Fruit fly (Drosophila melanogaster) whole organism, embryonic: ENCODE results near the gene FIG4.
A peak's percentile ranks its signal among the peaks of the same experiment; 100 is the strongest.

Source experiments
- ATbp ChIP-seq: fragments of 200-800 bp; sonication (Bioruptor generic); optimal IDR thresholded peaks from 2 replicates; lab custom pipeline; 2017; ENCODE audit warnings: missing biosample characterization, mild to moderate bottlenecking, missing genetic modification characterization, missing genetic modification reagents
- Bgb ChIP-seq: fragments of 200-800 bp; sonication (Bioruptor generic); IDR thresholded peaks from 2 replicates; pipeline ENCODE4 v1.3.6; 2022; ENCODE audit warnings: missing biosample characterization, missing genetic modification characterization; ENCODE audit not compliant: partially characterized antibody
- CG10366 ChIP-seq: fragments of 200-800 bp; sonication (Bioruptor generic); IDR thresholded peaks from 2 replicates; pipeline ENCODE4 v1.3.6; 2022; ENCODE audit warnings: missing biosample characterization, missing genetic modification characterization
- CG10959 ChIP-seq: fragments of 200-800 bp; sonication (Bioruptor generic); IDR thresholded peaks from 2 replicates; pipeline ENCODE4 v1.3.6; 2022; ENCODE audit warnings: missing biosample characterization, missing genetic modification characterization
- CG11398 ChIP-seq: fragments of 200-800 bp; sonication (Bioruptor generic); optimal IDR thresholded peaks from 2 replicates; lab custom pipeline; 2016; ENCODE audit warnings: missing biosample characterization, missing genetic modification characterization
- CG11696 ChIP-seq: fragments of 200-800 bp; sonication (Bioruptor generic); IDR thresholded peaks from 2 replicates; pipeline ENCODE4 v1.3.6; 2022; ENCODE audit warnings: missing biosample characterization, missing genetic modification characterization
- CG12219 ChIP-seq: fragments of 200-800 bp; sonication (Bioruptor generic); optimal IDR thresholded peaks from 3 replicates; lab custom pipeline; 2018; ENCODE audit warnings: missing biosample characterization, mild to moderate bottlenecking, missing genetic modification characterization
- CG16815 ChIP-seq: fragments of 200-800 bp; sonication (Bioruptor generic); optimal IDR thresholded peaks from 3 replicates; lab custom pipeline; 2017; ENCODE audit warnings: missing biosample characterization, mild to moderate bottlenecking, missing genetic modification characterization
- CG16863 ChIP-seq: fragments of 200-800 bp; sonication (Bioruptor generic); optimal IDR thresholded peaks from 3 replicates; lab custom pipeline; 2016; ENCODE audit warnings: missing biosample characterization, missing genetic modification characterization
- CG17328 ChIP-seq: fragments of 200-800 bp; sonication (Bioruptor generic); IDR thresholded peaks from 2 replicates; pipeline ENCODE4 v1.3.6; 2022; ENCODE audit warnings: missing biosample characterization, missing genetic modification characterization
- CG18262 ChIP-seq: fragments of 200-800 bp; optimal IDR thresholded peaks from 3 replicates; lab custom pipeline; 2019; ENCODE audit warnings: missing biosample characterization, mild to moderate bottlenecking, missing genetic modification characterization, moderate library complexity
- CG31365 ChIP-seq: fragments of 200-800 bp; sonication (Bioruptor generic); optimal IDR thresholded peaks from 2 replicates; lab custom pipeline; 2018; ENCODE audit warnings: missing biosample characterization, mild to moderate bottlenecking, missing genetic modification characterization
- CG32772 ChIP-seq: fragments of 200-800 bp; sonication (Bioruptor generic); IDR thresholded peaks from 2 replicates; pipeline ENCODE4 v1.3.6; 2022; ENCODE audit warnings: missing biosample characterization, missing genetic modification characterization
- CG6175 ChIP-seq: fragments of 200-800 bp; sonication (Bioruptor generic); IDR thresholded peaks from 3 replicates; pipeline ENCODE4 v1.3.6; 2022; ENCODE audit warnings: missing biosample characterization, missing genetic modification characterization
- CG9932 ChIP-seq: fragments of 200-800 bp; sonication (Bioruptor generic); IDR thresholded peaks from 2 replicates; pipeline ENCODE4 v1.3.6; 2022; ENCODE audit warnings: missing biosample characterization, missing genetic modification characterization
- Chrac-16 ChIP-seq: fragments of 200-800 bp; sonication (Bioruptor generic); optimal IDR thresholded peaks from 3 replicates; lab custom pipeline; 2016; ENCODE audit warnings: missing biosample characterization, missing genetic modification characterization
- CkIIα-i1 ChIP-seq: fragments of 200-800 bp; sonication (Bioruptor generic); IDR thresholded peaks from 2 replicates; pipeline ENCODE4 v1.3.6; 2022; ENCODE audit warnings: missing biosample characterization, missing genetic modification characterization
- Dip3 ChIP-seq: fragments of 200-800 bp; sonication (Bioruptor generic); optimal IDR thresholded peaks from 3 replicates; lab custom pipeline; 2016; ENCODE audit warnings: missing biosample characterization, missing genetic modification characterization
- Drgx ChIP-seq: fragments of 200-800 bp; sonication (Bioruptor generic); IDR thresholded peaks from 2 replicates; pipeline ENCODE4 v1.3.6; 2022; ENCODE audit warnings: missing biosample characterization, missing genetic modification characterization
- E2f1 ChIP-seq: fragments of 200-800 bp; sonication (Bioruptor generic); IDR thresholded peaks from 2 replicates; pipeline ENCODE4 v1.3.6; 2022; ENCODE audit warnings: missing biosample characterization, missing genetic modification characterization
- Fer2 ChIP-seq: fragments of 200-800 bp; sonication (Bioruptor generic); optimal IDR thresholded peaks from 2 replicates; lab custom pipeline; 2018; ENCODE audit warnings: missing biosample characterization, mild to moderate bottlenecking, missing genetic modification characterization, moderate library complexity
- HHEX ChIP-seq: fragments of 200-800 bp; sonication (Bioruptor generic); optimal IDR thresholded peaks from 3 replicates; lab custom pipeline; 2017; ENCODE audit warnings: missing biosample characterization, mild to moderate bottlenecking, missing genetic modification characterization, missing genetic modification reagents
- Hsf ChIP-seq: fragments of 200-800 bp; sonication (Bioruptor generic); optimal IDR thresholded peaks from 3 replicates; lab custom pipeline; 2016; ENCODE audit warnings: missing biosample characterization, missing genetic modification characterization
- Lpt ChIP-seq: fragments of >200 bp; optimal IDR thresholded peaks from 2 replicates; lab custom pipeline; 2018; ENCODE audit warnings: missing biosample characterization, missing genetic modification characterization
- Mes4 ChIP-seq: fragments of 200-800 bp; sonication (Bioruptor generic); optimal IDR thresholded peaks from 2 replicates; lab custom pipeline; 2016; ENCODE audit warnings: missing biosample characterization, missing genetic modification characterization
- NFAT ChIP-seq: fragments of 200-800 bp; sonication (Bioruptor generic); IDR thresholded peaks from 2 replicates; pipeline ENCODE4 v1.3.6; 2022; ENCODE audit warnings: missing biosample characterization, missing genetic modification characterization
- Nf-YB ChIP-seq: fragments of 200-800 bp; sonication (Bioruptor generic); optimal IDR thresholded peaks from 3 replicates; lab custom pipeline; 2019; ENCODE audit warnings: missing biosample characterization, mild to moderate bottlenecking, missing genetic modification characterization, moderate library complexity
- PHDP ChIP-seq: fragments of 200-800 bp; sonication (Bioruptor generic); optimal IDR thresholded peaks from 3 replicates; lab custom pipeline; 2018; ENCODE audit warnings: missing biosample characterization, mild to moderate bottlenecking, missing genetic modification characterization, moderate library complexity
- Rx ChIP-seq: fragments of 200-800 bp; sonication (Bioruptor generic); IDR thresholded peaks from 2 replicates; pipeline ENCODE4 v1.3.6; 2022; ENCODE audit warnings: missing biosample characterization, missing genetic modification characterization
- Side ChIP-seq: fragments of 200-800 bp; sonication (Bioruptor generic); optimal IDR thresholded peaks from 2 replicates; lab custom pipeline; 2016; ENCODE audit warnings: missing biosample characterization, missing genetic modification characterization
- Taf1 ChIP-seq: fragments of 200-800 bp; sonication (Bioruptor generic); IDR thresholded peaks from 2 replicates; pipeline ENCODE4 v1.3.6; 2022; ENCODE audit warnings: missing biosample characterization, missing genetic modification characterization
- Trl ChIP-seq, 3 experiments: fragments of >200 bp in 2 of 3; fragments of 200-800 bp in 1 of 3; sonication (Bioruptor generic) in 1 of 3; optimal IDR thresholded peaks; 2 replicates in 1 of 3; 3 replicates in 2 of 3; lab custom pipeline; 2016 to 2017; ENCODE audit warnings: missing biosample characterization in 1 of 3, missing genetic modification characterization in 1 of 3
- ash1 ChIP-seq: fragments of 200-800 bp; sonication (Bioruptor generic); optimal IDR thresholded peaks from 2 replicates; lab custom pipeline; 2018; ENCODE audit warnings: missing biosample characterization, mild to moderate bottlenecking, missing genetic modification characterization
- bab2 ChIP-seq: fragments of 200-800 bp; sonication (Bioruptor generic); optimal IDR thresholded peaks from 2 replicates; lab custom pipeline; 2016; ENCODE audit warnings: missing biosample characterization, missing genetic modification characterization
- chn ChIP-seq: fragments of 200-800 bp; sonication (Bioruptor generic); optimal IDR thresholded peaks from 2 replicates; lab custom pipeline; 2016; ENCODE audit warnings: missing biosample characterization, missing genetic modification characterization
- crol ChIP-seq: fragments of 200-800 bp; sonication (Bioruptor generic); IDR thresholded peaks from 2 replicates; pipeline ENCODE4 v1.3.6; 2022; ENCODE audit warnings: missing biosample characterization, missing genetic modification characterization
- da ChIP-seq: fragments of 200-800 bp; sonication (Bioruptor generic); optimal IDR thresholded peaks from 2 replicates; lab custom pipeline; 2016; ENCODE audit warnings: missing biosample characterization, missing genetic modification characterization
- danr ChIP-seq: fragments of 200-800 bp; sonication (Bioruptor generic); IDR thresholded peaks from 2 replicates; pipeline ENCODE4 v1.3.6; 2022; ENCODE audit warnings: missing biosample characterization, missing genetic modification characterization
- disco-r ChIP-seq: fragments of 200-800 bp; sonication (Bioruptor generic); optimal IDR thresholded peaks from 2 replicates; lab custom pipeline; 2016; ENCODE audit warnings: missing biosample characterization, missing genetic modification characterization
- fd64A ChIP-seq: fragments of 200-800 bp; sonication (Bioruptor generic); optimal IDR thresholded peaks from 3 replicates; lab custom pipeline; 2018; ENCODE audit warnings: missing biosample characterization, mild to moderate bottlenecking, missing genetic modification characterization
- fd96Cb ChIP-seq: fragments of 200-800 bp; sonication (Bioruptor generic); optimal IDR thresholded peaks from 2 replicates; lab custom pipeline; 2018; ENCODE audit warnings: missing biosample characterization, mild to moderate bottlenecking, missing genetic modification characterization, moderate library complexity
- grn ChIP-seq: fragments of 200-800 bp; sonication (Bioruptor generic); optimal IDR thresholded peaks from 3 replicates; lab custom pipeline; 2017; ENCODE audit warnings: missing biosample characterization, missing genetic modification characterization
- h ChIP-seq: fragments of >200 bp; optimal IDR thresholded peaks from 2 replicates; lab custom pipeline; 2017
- pho ChIP-seq: fragments of 200-800 bp; sonication (Bioruptor generic); optimal IDR thresholded peaks from 2 replicates; lab custom pipeline; 2016; ENCODE audit warnings: missing biosample characterization, missing genetic modification characterization
- sd ChIP-seq: fragments of 200-800 bp; sonication (Bioruptor generic); optimal IDR thresholded peaks from 3 replicates; lab custom pipeline; 2018; ENCODE audit warnings: missing biosample characterization, mild to moderate bottlenecking, missing genetic modification characterization, moderate library complexity
- sna ChIP-seq: fragments of 200-800 bp; sonication (Bioruptor generic); IDR thresholded peaks from 2 replicates; pipeline ENCODE4 v1.3.6; 2022; ENCODE audit warnings: missing biosample characterization, missing genetic modification characterization; ENCODE audit not compliant: partially characterized antibody
- so ChIP-seq: fragments of 200-800 bp; sonication (Bioruptor generic); IDR thresholded peaks from 3 replicates; pipeline ENCODE4 v1.3.6; 2022; ENCODE audit warnings: missing biosample characterization, missing genetic modification characterization
- vnd ChIP-seq: fragments of 200-800 bp; sonication (Bioruptor generic); IDR thresholded peaks from 3 replicates; pipeline ENCODE4 v1.3.6; 2022; ENCODE audit warnings: missing biosample characterization, missing genetic modification characterization; ENCODE audit not compliant: partially characterized antibody
- z ChIP-seq: fragments of 200-800 bp; sonication (Bioruptor generic); IDR thresholded peaks from 3 replicates; pipeline ENCODE4 v1.3.6; 2022; ENCODE audit warnings: missing biosample characterization, missing genetic modification characterization

The FIG4 gene

DNA sequence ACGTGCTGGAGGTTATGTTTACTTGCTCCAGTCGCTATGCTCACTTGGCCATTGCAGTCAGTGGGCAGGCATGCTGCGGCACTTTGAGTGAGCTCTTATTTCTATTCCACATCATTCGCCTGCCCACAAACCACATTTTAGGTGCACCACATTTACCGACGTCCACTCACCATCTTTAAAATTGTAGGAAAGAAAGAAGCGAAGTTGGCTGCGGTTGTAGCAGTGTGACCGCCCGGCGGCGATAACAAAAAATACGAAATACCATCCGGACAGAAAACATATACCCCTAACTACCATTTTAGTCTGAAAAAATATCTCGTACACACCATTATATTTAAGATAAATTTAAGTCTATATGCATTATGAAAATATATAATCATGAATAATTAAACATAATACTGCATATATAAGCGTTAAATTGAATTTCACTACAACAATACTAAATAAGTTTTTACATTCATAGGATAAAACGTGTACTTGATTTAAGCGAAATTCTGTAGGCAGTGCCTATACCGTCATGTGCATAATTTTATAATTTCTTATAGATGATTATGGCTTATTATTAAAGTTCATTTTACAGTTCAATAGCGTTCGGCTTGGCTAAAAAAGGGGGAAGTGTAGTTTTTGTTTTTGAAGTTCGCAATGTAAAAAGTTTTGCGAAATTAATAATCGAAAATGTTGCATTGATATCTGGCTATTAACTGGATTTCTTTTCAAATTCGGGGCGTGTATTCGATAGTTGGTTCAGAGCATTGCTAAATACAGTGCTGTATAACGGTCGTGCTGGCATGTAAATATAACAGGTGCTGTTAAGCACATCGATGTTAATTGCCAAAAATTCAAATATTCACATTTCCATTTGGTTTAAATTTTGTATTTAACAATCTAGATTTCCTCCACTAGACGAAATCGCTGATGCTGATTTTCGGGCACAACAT, 6.6 kb upstream of the FIG4 start, which contains the start of gene RpL27A (continued):
- TF ChIP-seq Nf-YB (GFP tag; lab: Kevin White, UChicago) (peak; percentile 57), bab2 (GFP tag; lab: Kevin White, UChicago) (peak; percentile 36), Mes4 (peak; percentile 87), Taf1 (peak; percentile 28; the same call in 1 of the 2 replicates), so (GFP tag; lab: Robert Waterston, UW) (peak; percentile 64; the same call in 2 of the 3 replicates), Dip3 (GFP tag; lab: Kevin White, UChicago) (peak; percentile 57), CG18262 (peak; percentile 68), Side (GFP tag; lab: Kevin White, UChicago) (peak; percentile 78), CG10366 (GFP tag; lab: Robert Waterston, UW) (peak; percentile 73), ash1 (GFP tag; lab: Kevin White, UChicago) (peak; percentile 91), z (GFP tag; lab: Robert Waterston, UW) (no peak), CG6175 (GFP tag; lab: Robert Waterston, UW) (peak; percentile 67), CG17328 (GFP tag; lab: Robert Waterston, UW) (peak; percentile 91), CG11398 (GFP tag; lab: Kevin White, UChicago) (peak; percentile 65), sna (GFP tag; lab: Robert Waterston, UW) (peak; percentile 71), crol (GFP tag; lab: Robert Waterston, UW) (peak; percentile 48; the same call in 1 of the 2 replicates), CG11696 (peak; percentile 77), CG16863 (GFP tag; lab: Kevin White, UChicago) (peak; percentile 62), chn (GFP tag; lab: Kevin White, UChicago) (peak; percentile 53), vnd (GFP tag; lab: Robert Waterston, UW) (peak; percentile 47; the same call in 1 of the 3 replicates), CG16815 (GFP tag; lab: Kevin White, UChicago) (peak; percentile 47), danr (GFP tag; lab: Robert Waterston, UW) (no peak), HHEX (peak; percentile 84), CG12219 (GFP tag; lab: Kevin White, UChicago) (peak; percentile 79), CG31365 (tag; lab: Kevin White, UChicago) (peak; percentile 79), Lpt (GFP tag; lab: Kevin White, UChicago) (no peak), CG9932 (GFP tag; lab: Robert Waterston, UW) (peak; percentile 76), grn (GFP tag; lab: Kevin White, UChicago) (no peak), fd96Cb (tag; lab: Kevin White, UChicago) (peak; percentile 38), Trl (optimal IDR thresholded peaks at IDR 0.05; lab: Kevin White, UChicago) (no peak), Trl (GFP tag; optimal IDR thresholded peaks at IDR 0.05; lab: Kevin White, UChicago) (peak; percentile 86), E2f1 (GFP tag; lab: Robert Waterston, UW) (peak; percentile 71), CG10959 (GFP tag; lab: Robert Waterston, UW) (peak; percentile 52), Rx (GFP tag; lab: Robert Waterston, UW) (peak; percentile 80), ATbp (GFP tag; lab: Kevin White, UChicago) (peak; percentile 79), fd64A (GFP tag; lab: Kevin White, UChicago) (peak; percentile 80), h (lab: Kevin White, UChicago) (no peak), Hsf (peak; percentile 69), NFAT (GFP tag; lab: Robert Waterston, UW) (peak; percentile 92), Chrac-16 (peak; percentile 32), CkIIα-i1 (peak; percentile 60; the same call in 1 of the 2 replicates), Bgb (GFP tag; lab: Robert Waterston, UW) (peak; percentile 58), CG32772 (GFP tag; lab: Robert Waterston, UW) (peak; percentile 61), disco-r (GFP tag; lab: Kevin White, UChicago) (peak; percentile 66), pho (GFP tag; lab: Kevin White, UChicago) (peak; percentile 57), PHDP (tag; lab: Kevin White, UChicago) (peak; percentile 81), Drgx (GFP tag; lab: Robert Waterston, UW) (no peak), Fer2 (peak; percentile 30), da (GFP tag; lab: Kevin White, UChicago) (peak; percentile 12), sd (tag; lab: Kevin White, UChicago) (peak; percentile 68)
